Worm (Caenorhabditis elegans) whole organism, late embryonic: Measurements from ENCODE around the gene C23H4.8.

ENCODE experiments used
- ama-1 ChIP-seq: fragments of 150-350 bp; optimal IDR thresholded peaks from 2 replicates; lab custom pipeline; 2014
- unc-55 ChIP-seq: sonication (generic microtip); optimal IDR thresholded peaks from 2 replicates; lab custom pipeline; 2017; ENCODE audit warnings: missing biosample characterization, missing genetic modification reagents, missing genetic modification characterization

ce11 chrX:12207078-12207477 is 10.0 kb upstream of the C23H4.8 start:
- TF ChIP-seq unc-55 (GFP tag; lab: Kevin White, UChicago) (no peak), ama-1 (lab: Kevin White, UChicago) (no peak)
